Fruit fly (Drosophila melanogaster) whole organism, embryonic: ENCODE results near the gene CG32121.

Experiments used
- BEAF-32 ChIP-seq: fragments of 200-800 bp; sonication (Bioruptor generic); optimal IDR thresholded peaks from 3 replicates; lab custom pipeline; 2017; ENCODE audit warnings: missing biosample characterization, missing genetic modification characterization, mild to moderate bottlenecking, moderate library complexity, missing genetic modification reagents
- CG10654 ChIP-seq: fragments of 200-800 bp; sonication (Bioruptor generic); optimal IDR thresholded peaks from 2 replicates; lab custom pipeline; 2016; ENCODE audit warnings: missing biosample characterization, missing genetic modification characterization
- CG11504 ChIP-seq: fragments of 200-800 bp; sonication (Bioruptor generic); optimal IDR thresholded peaks from 3 replicates; lab custom pipeline; 2019; ENCODE audit warnings: missing biosample characterization, mild to moderate bottlenecking, missing genetic modification characterization, moderate library complexity
- CG11696 ChIP-seq: fragments of 200-800 bp; sonication (Bioruptor generic); IDR thresholded peaks from 2 replicates; pipeline ENCODE4 v1.3.6; 2022; ENCODE audit warnings: missing biosample characterization, missing genetic modification characterization
- CG12155 ChIP-seq: fragments of 200-800 bp; sonication (Bioruptor generic); optimal IDR thresholded peaks from 3 replicates; lab custom pipeline; 2016; ENCODE audit warnings: missing biosample characterization, missing genetic modification characterization
- CG1529 ChIP-seq: fragments of 200-800 bp; sonication (Bioruptor generic); optimal IDR thresholded peaks from 3 replicates; lab custom pipeline; 2018; ENCODE audit warnings: missing biosample characterization, missing genetic modification characterization
- CG15514 ChIP-seq: fragments of 200-800 bp; sonication (Bioruptor generic); optimal IDR thresholded peaks from 3 replicates; lab custom pipeline; 2017; ENCODE audit warnings: missing biosample characterization, missing genetic modification characterization, mild to moderate bottlenecking, moderate library complexity, missing genetic modification reagents
- CG15696 ChIP-seq: fragments of 200-800 bp; sonication (Bioruptor generic); optimal IDR thresholded peaks from 2 replicates; lab custom pipeline; 2019; ENCODE audit warnings: missing biosample characterization, mild to moderate bottlenecking, missing genetic modification characterization, moderate library complexity
- CG1647 ChIP-seq: fragments of 200-800 bp; sonication (Bioruptor generic); optimal IDR thresholded peaks from 3 replicates; lab custom pipeline; 2016; ENCODE audit warnings: missing biosample characterization, missing genetic modification characterization
- CG17802 ChIP-seq: fragments of 200-800 bp; sonication (Bioruptor generic); optimal IDR thresholded peaks from 2 replicates; lab custom pipeline; 2018; ENCODE audit warnings: missing biosample characterization, mild to moderate bottlenecking, missing genetic modification characterization, moderate library complexity
- CG18262 ChIP-seq: fragments of 200-800 bp; optimal IDR thresholded peaks from 3 replicates; lab custom pipeline; 2019; ENCODE audit warnings: missing biosample characterization, mild to moderate bottlenecking, missing genetic modification characterization, moderate library complexity
- CG18619 ChIP-seq: fragments of 200-800 bp; sonication (Bioruptor generic); optimal IDR thresholded peaks from 3 replicates; lab custom pipeline; 2017; ENCODE audit warnings: missing biosample characterization, mild to moderate bottlenecking, missing genetic modification characterization
- CG2116 ChIP-seq: fragments of 200-800 bp; sonication (Bioruptor generic); optimal IDR thresholded peaks from 3 replicates; lab custom pipeline; 2018; ENCODE audit warnings: missing biosample characterization, mild to moderate bottlenecking, missing genetic modification characterization
- CG30020 ChIP-seq: fragments of 200-800 bp; optimal IDR thresholded peaks from 2 replicates; lab custom pipeline; 2019; ENCODE audit warnings: missing biosample characterization, mild to moderate bottlenecking, missing genetic modification characterization, moderate library complexity
- CG4360 ChIP-seq: fragments of 200-800 bp; sonication (Bioruptor generic); IDR thresholded peaks from 2 replicates; pipeline ENCODE4 v1.3.6; 2022; ENCODE audit warnings: missing biosample characterization, missing genetic modification characterization
- CG5953 ChIP-seq: fragments of 200-800 bp; sonication (Bioruptor generic); IDR thresholded peaks from 2 replicates; pipeline ENCODE4 v1.3.6; 2022; ENCODE audit warnings: missing biosample characterization, missing genetic modification characterization
- CG6765 ChIP-seq: fragments of 200-800 bp; sonication (Bioruptor generic); optimal IDR thresholded peaks from 3 replicates; lab custom pipeline; 2017; ENCODE audit warnings: missing biosample characterization, mild to moderate bottlenecking, missing genetic modification characterization
- CG7372 ChIP-seq: fragments of 200-800 bp; sonication (Bioruptor generic); IDR thresholded peaks from 2 replicates; pipeline ENCODE4 v1.3.6; 2022; ENCODE audit warnings: missing biosample characterization, missing genetic modification characterization
- CG7839 ChIP-seq: fragments of 200-800 bp; sonication (Bioruptor generic); optimal IDR thresholded peaks from 3 replicates; lab custom pipeline; 2018; ENCODE audit warnings: missing biosample characterization, mild to moderate bottlenecking, missing genetic modification characterization, moderate library complexity
- CG8765 ChIP-seq: fragments of 200-800 bp; sonication (Bioruptor generic); IDR thresholded peaks from 2 replicates; pipeline ENCODE4 v1.3.6; 2022; ENCODE audit warnings: missing biosample characterization, missing genetic modification characterization
- CoRest ChIP-seq: fragments of 200-800 bp; sonication (Bioruptor generic); optimal IDR thresholded peaks from 3 replicates; lab custom pipeline; 2018; ENCODE audit warnings: missing biosample characterization, mild to moderate bottlenecking, missing genetic modification characterization, moderate library complexity
- Deaf1 ChIP-seq: fragments of 200-800 bp; optimal IDR thresholded peaks from 3 replicates; lab custom pipeline; 2019; ENCODE audit warnings: missing biosample characterization, mild to moderate bottlenecking, missing genetic modification characterization, moderate library complexity
- Hmr ChIP-seq: fragments of 200-800 bp; sonication (Bioruptor generic); optimal IDR thresholded peaks from 3 replicates; lab custom pipeline; 2017; ENCODE audit warnings: mild to moderate bottlenecking, missing biosample characterization, missing genetic modification reagents, missing genetic modification characterization
- Hsf ChIP-seq: fragments of 200-800 bp; sonication (Bioruptor generic); optimal IDR thresholded peaks from 3 replicates; lab custom pipeline; 2016; ENCODE audit warnings: missing biosample characterization, missing genetic modification characterization
- MBD-R2 ChIP-seq: fragments of 200-800 bp; sonication (Bioruptor generic); IDR thresholded peaks from 2 replicates; pipeline ENCODE4 v1.3.6; 2022; ENCODE audit warnings: missing biosample characterization, missing genetic modification characterization
- MESR4 ChIP-seq: fragments of 200-800 bp; sonication (Bioruptor generic); optimal IDR thresholded peaks from 2 replicates; lab custom pipeline; 2018; ENCODE audit warnings: missing biosample characterization, mild to moderate bottlenecking, missing genetic modification characterization, moderate library complexity
- Med ChIP-seq: fragments of 200-800 bp; sonication (Bioruptor generic); peaks from one replicate; lab custom pipeline; 2016; ENCODE audit warnings: missing biosample characterization, missing genetic modification characterization, mild to moderate bottlenecking, inconsistent platforms, moderate library complexity
- NK7.1 ChIP-seq: fragments of 200-800 bp; sonication (Bioruptor generic); optimal IDR thresholded peaks from 3 replicates; lab custom pipeline; 2016; ENCODE audit warnings: missing biosample characterization, missing genetic modification characterization
- Nf-YA ChIP-seq: fragments of 200-800 bp; sonication (Bioruptor generic); IDR thresholded peaks from 2 replicates; pipeline ENCODE4 v1.3.6; 2022; ENCODE audit warnings: missing biosample characterization, missing genetic modification characterization
- Rx ChIP-seq: fragments of 200-800 bp; sonication (Bioruptor generic); IDR thresholded peaks from 2 replicates; pipeline ENCODE4 v1.3.6; 2022; ENCODE audit warnings: missing biosample characterization, missing genetic modification characterization
- Usf ChIP-seq: fragments of 200-800 bp; sonication (Bioruptor generic); optimal IDR thresholded peaks from 2 replicates; lab custom pipeline; 2017; ENCODE audit warnings: missing genotype, missing biosample characterization, missing genetic modification characterization
- al ChIP-seq: fragments of 200-800 bp; sonication (Bioruptor generic); IDR thresholded peaks from 2 replicates; pipeline ENCODE4 v1.3.6; 2022; ENCODE audit warnings: missing biosample characterization, missing genetic modification characterization
- cas ChIP-seq: fragments of 200-800 bp; sonication (Bioruptor generic); IDR thresholded peaks from 2 replicates; pipeline ENCODE4 v1.3.6; 2022; ENCODE audit warnings: missing biosample characterization, missing genetic modification characterization
- caup ChIP-seq: fragments of 200-800 bp; sonication (Bioruptor generic); optimal IDR thresholded peaks from 3 replicates; lab custom pipeline; 2017; ENCODE audit warnings: missing biosample characterization, mild to moderate bottlenecking, missing genetic modification characterization, moderate library complexity; ENCODE audit not compliant: severe bottlenecking
- dysf ChIP-seq: fragments of 200-800 bp; sonication (Bioruptor generic); IDR thresholded peaks from 3 replicates; pipeline ENCODE4 v1.3.6; 2022; ENCODE audit warnings: missing biosample characterization, missing genetic modification characterization
- ems ChIP-seq: fragments of 200-800 bp; sonication (Bioruptor generic); optimal IDR thresholded peaks from 3 replicates; lab custom pipeline; 2016; ENCODE audit warnings: missing biosample characterization, missing genetic modification characterization
- ewg ChIP-seq: fragments of 200-800 bp; sonication (Bioruptor generic); optimal IDR thresholded peaks from 3 replicates; lab custom pipeline; 2017; ENCODE audit warnings: mild to moderate bottlenecking, missing biosample characterization, missing genetic modification reagents, missing genetic modification characterization
- grn ChIP-seq: fragments of 200-800 bp; sonication (Bioruptor generic); optimal IDR thresholded peaks from 3 replicates; lab custom pipeline; 2017; ENCODE audit warnings: missing biosample characterization, missing genetic modification characterization
- hb ChIP-seq: fragments of 200-800 bp; sonication (Bioruptor generic); IDR thresholded peaks from 3 replicates; pipeline ENCODE4 v1.3.6; 2022; ENCODE audit warnings: missing biosample characterization, missing genetic modification characterization; ENCODE audit not compliant: partially characterized antibody
- ken ChIP-seq: fragments of 200-800 bp; sonication (Bioruptor generic); IDR thresholded peaks from 3 replicates; pipeline ENCODE4 v1.3.6; 2022; ENCODE audit warnings: missing biosample characterization, missing genetic modification characterization
- lbe ChIP-seq: fragments of 200-800 bp; sonication (Bioruptor generic); optimal IDR thresholded peaks from 2 replicates; lab custom pipeline; 2016; ENCODE audit warnings: missing biosample characterization, mild to moderate bottlenecking, missing genetic modification characterization
- lmd ChIP-seq: fragments of 200-800 bp; sonication (Bioruptor generic); IDR thresholded peaks from 2 replicates; pipeline ENCODE4 v1.3.6; 2022; ENCODE audit warnings: missing biosample characterization, missing genetic modification characterization
- pb ChIP-seq: fragments of 200-800 bp; sonication (Bioruptor generic); optimal IDR thresholded peaks from 3 replicates; lab custom pipeline; 2016; ENCODE audit warnings: missing biosample characterization, missing genetic modification characterization
- phol ChIP-seq: fragments of 200-800 bp; sonication (Bioruptor generic); optimal IDR thresholded peaks from 3 replicates; lab custom pipeline; 2018; ENCODE audit warnings: missing biosample characterization, mild to moderate bottlenecking, missing genetic modification characterization, moderate library complexity
- shn ChIP-seq: fragments of 200-800 bp; sonication (Bioruptor generic); optimal IDR thresholded peaks from 3 replicates; lab custom pipeline; 2016; ENCODE audit warnings: missing biosample characterization, missing genetic modification characterization
- sima ChIP-seq: fragments of 200-800 bp; sonication (Bioruptor generic); optimal IDR thresholded peaks from 2 replicates; lab custom pipeline; 2016; ENCODE audit warnings: missing biosample characterization, missing genetic modification characterization
- slbo ChIP-seq: fragments of 200-800 bp; sonication (Bioruptor generic); IDR thresholded peaks from 2 replicates; pipeline ENCODE4 v1.3.6; 2022; ENCODE audit warnings: missing biosample characterization, missing genetic modification characterization
- sob ChIP-seq: fragments of 200-800 bp; sonication (Bioruptor generic); IDR thresholded peaks from 2 replicates; pipeline ENCODE4 v1.3.6; 2022; ENCODE audit warnings: missing biosample characterization, missing genetic modification characterization
- sr ChIP-seq: fragments of 200-800 bp; sonication (Bioruptor generic); IDR thresholded peaks from 3 replicates; pipeline ENCODE4 v1.3.6; 2022; ENCODE audit warnings: missing biosample characterization, missing genetic modification characterization
- stwl ChIP-seq: fragments of 200-800 bp; sonication (Bioruptor generic); optimal IDR thresholded peaks from 3 replicates; lab custom pipeline; 2018; ENCODE audit warnings: missing biosample characterization, mild to moderate bottlenecking, missing genetic modification characterization, moderate library complexity

Gene CG32121

dm6 chr3L:13450177-13450793, 28.1 kb upstream of the CG32121 start, which contains the start of the genes JMJD7 and CG10738 (continued):
- TF ChIP-seq CG11696 (GFP tag; lab: Robert Waterston, UW) (peak; percentile 52; the same call in 1 of the 2 replicates), Hsf (peak; percentile 27), stwl (tag; lab: Kevin White, UChicago) (peak; percentile 33), cas (GFP tag; lab: Robert Waterston, UW) (peak; percentile 53; the same call in 1 of the 2 replicates), dysf (peak; percentile 81), CG2116 (GFP tag; lab: Kevin White, UChicago) (peak; percentile 23), CG18262 (tag; lab: Kevin White, UChicago) (peak; percentile 51), CG5953 (GFP tag; lab: Robert Waterston, UW) (peak; percentile 76), sima (no peak), CoRest (tag; lab: Kevin White, UChicago) (peak; percentile 20), CG15696 (tag; lab: Kevin White, UChicago) (peak; percentile 22), CG7839 (peak; percentile 11), Nf-YA (peak; percentile 53; the same call in 1 of the 2 replicates), lbe (GFP tag; lab: Kevin White, UChicago) (peak; percentile 26), shn (GFP tag; lab: Kevin White, UChicago) (peak; percentile 12), CG18619 (GFP tag; lab: Kevin White, UChicago) (peak; percentile 24), CG6765 (peak; percentile 15), slbo (GFP tag; lab: Robert Waterston, UW) (peak; percentile 80), ewg (no peak), grn (no peak), CG11504 (tag; lab: Kevin White, UChicago) (peak; percentile 81), Deaf1 (tag; lab: Kevin White, UChicago) (peak; percentile 33), al (peak; percentile 61), pb (GFP tag; lab: Kevin White, UChicago) (peak; percentile 39), MESR4 (GFP tag; lab: Kevin White, UChicago) (peak; percentile 15), CG17802 (tag; lab: Kevin White, UChicago) (peak; percentile 26), CG4360 (GFP tag; lab: Robert Waterston, UW) (no peak), sob (GFP tag; lab: Robert Waterston, UW) (peak; percentile 79), lmd (GFP tag; lab: Robert Waterston, UW) (peak; percentile 73), CG30020 (peak; percentile 58), CG10654 (peak; percentile 60), CG1529 (GFP tag; lab: Kevin White, UChicago) (no peak), MBD-R2 (GFP tag; lab: Robert Waterston, UW) (peak; percentile 85), CG1647 (GFP tag; lab: Kevin White, UChicago) (peak; percentile 14), CG15514 (GFP tag; lab: Kevin White, UChicago) (peak; percentile 70), Rx (GFP tag; lab: Robert Waterston, UW) (peak; percentile 72), CG12155 (GFP tag; lab: Kevin White, UChicago) (peak; percentile 9), ems (GFP tag; lab: Kevin White, UChicago) (peak; percentile 7), hb (no peak), BEAF-32 (GFP tag; lab: Kevin White, UChicago) (peak; percentile 5), Hmr (GFP tag; lab: Kevin White, UChicago) (peak; percentile 6), CG7372 (GFP tag; lab: Robert Waterston, UW) (peak; percentile 62), phol (tag; lab: Kevin White, UChicago) (peak; percentile 48), caup (GFP tag; lab: Kevin White, UChicago) (peak; percentile 67), ken (GFP tag; lab: Robert Waterston, UW) (peak; percentile 69; the same call in 2 of the 3 replicates), NK7.1 (no peak), Usf (GFP tag; lab: Kevin White, UChicago) (no peak), Med (peak; percentile 80), sr (GFP tag; lab: Robert Waterston, UW) (0 out of 3 replicates have a peak, but pooled peaks have one; percentile 4), CG8765 (GFP tag; lab: Robert Waterston, UW) (peak; percentile 33; the same call in 1 of the 2 replicates)
